Fruit fly (Drosophila melanogaster): ENCODE data around the gene CG32055.

The CG32055 gene

dm6 chr3L:10201655-10202054 lies 18.3 kb downstream of the CG32055 start, which contains the start of gene ect:
TSS of gene ect (minus strand) at chr3L:10201837.
- TF ChIP-seq EcR (GFP tag; optimal IDR thresholded peaks at IDR 0.05) (no peak), psq (optimal IDR thresholded peaks at IDR 0.05) (no peak), usp (GFP tag; optimal IDR thresholded peaks at IDR 0.05) (no peak), CG8478 (optimal IDR thresholded peaks at IDR 0.05) (no peak), pan (optimal IDR thresholded peaks at IDR 0.05) (no peak), Dll (optimal IDR thresholded peaks at IDR 0.05) (no peak)

dm6 chr3L:10199644-10200043 lies 20.3 kb downstream of the CG32055 start:
- TF ChIP-seq CG8478 (optimal IDR thresholded peaks at IDR 0.05) (no peak), EcR (GFP tag; optimal IDR thresholded peaks at IDR 0.05) (no peak), usp (GFP tag; optimal IDR thresholded peaks at IDR 0.05) (no peak), Dll (optimal IDR thresholded peaks at IDR 0.05) (no peak)

dm6 chr3L:10198571-10198970 lies 21.4 kb downstream of the CG32055 start:
- TF ChIP-seq EcR (GFP tag; optimal IDR thresholded peaks at IDR 0.05) (no peak), Dll (optimal IDR thresholded peaks at IDR 0.05) (no peak), CG8478 (optimal IDR thresholded peaks at IDR 0.05) (no peak), psq (optimal IDR thresholded peaks at IDR 0.05) (no peak), usp (GFP tag; optimal IDR thresholded peaks at IDR 0.05) (no peak), pan (optimal IDR thresholded peaks at IDR 0.05) (no peak)

- TF ChIP-seq psq (optimal IDR thresholded peaks at IDR 0.05) (no peak), usp (GFP tag; optimal IDR thresholded peaks at IDR 0.05) (no peak), CG8478 (optimal IDR thresholded peaks at IDR 0.05) (no peak), EcR (GFP tag; optimal IDR thresholded peaks at IDR 0.05) (no peak), Dll (optimal IDR thresholded peaks at IDR 0.05) (no peak), pan (optimal IDR thresholded peaks at IDR 0.05) (no peak)
Observed at dm6 chr3L:10197360-10197759, 22.6 kb downstream of the CG32055 start.

dm6 chr3L:10189179-10189578 lies 30.8 kb downstream of the CG32055 start:
- TF ChIP-seq Dll (optimal IDR thresholded peaks at IDR 0.05): no peak
- no peak for TF ChIP-seq psq (optimal IDR thresholded peaks at IDR 0.05)
- no peak for TF ChIP-seq pan (optimal IDR thresholded peaks at IDR 0.05)
- TF ChIP-seq usp (GFP tag; optimal IDR thresholded peaks at IDR 0.05): no peak
- no peak for TF ChIP-seq EcR (GFP tag; optimal IDR thresholded peaks at IDR 0.05)
- no peak for TF ChIP-seq CG8478 (optimal IDR thresholded peaks at IDR 0.05)

dm6 chr3L:10186893-10187292 lies 33.1 kb downstream of the CG32055 start:
- TF ChIP-seq Dll (optimal IDR thresholded peaks at IDR 0.05): no peak

- no peak for TF ChIP-seq usp (GFP tag; optimal IDR thresholded peaks at IDR 0.05)
Observed at dm6 chr3L:10185924-10186323, 34.0 kb downstream of the CG32055 start, which contains the start of gene dpr10. TSS of gene dpr10 (minus strand) at chr3L:10186108.
